Worm (Caenorhabditis elegans): ENCODE measurements around the gene col-166.

col-166 gene

DNA sequence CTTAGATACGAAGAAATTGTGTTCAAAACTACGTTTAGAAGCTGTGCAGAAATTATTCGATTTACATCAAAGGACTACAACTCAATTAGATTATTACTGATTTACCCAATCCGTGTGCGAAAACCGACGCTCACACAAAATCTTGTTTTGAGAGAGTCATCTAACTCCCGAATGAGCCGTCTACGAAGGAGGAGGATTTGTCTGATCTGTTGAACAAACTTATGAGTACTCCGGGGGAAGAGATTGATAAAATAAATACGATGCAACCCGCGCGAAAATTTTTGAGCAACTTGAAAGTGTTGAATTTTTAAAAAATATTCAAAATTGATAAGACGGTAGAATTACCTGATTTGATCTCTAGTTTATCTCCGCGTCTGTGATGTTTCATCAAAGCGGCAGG lies 28.5 kb upstream of the col-166 start:
- TF ChIP-seq gmeb-1 (tag; optimal IDR thresholded peaks at IDR 0.05): no peak
- peak; percentile 1 for TF ChIP-seq sma-9 (GFP tag; optimal IDR thresholded peaks at IDR 0.05)
- no peak for TF ChIP-seq sma-9 (tag; optimal IDR thresholded peaks at IDR 0.05)
- no peak for TF ChIP-seq ceh-16 (tag; optimal IDR thresholded peaks at IDR 0.05)
- peak; percentile 26 for TF ChIP-seq nhr-21 (tag; optimal IDR thresholded peaks at IDR 0.05)

DNA sequence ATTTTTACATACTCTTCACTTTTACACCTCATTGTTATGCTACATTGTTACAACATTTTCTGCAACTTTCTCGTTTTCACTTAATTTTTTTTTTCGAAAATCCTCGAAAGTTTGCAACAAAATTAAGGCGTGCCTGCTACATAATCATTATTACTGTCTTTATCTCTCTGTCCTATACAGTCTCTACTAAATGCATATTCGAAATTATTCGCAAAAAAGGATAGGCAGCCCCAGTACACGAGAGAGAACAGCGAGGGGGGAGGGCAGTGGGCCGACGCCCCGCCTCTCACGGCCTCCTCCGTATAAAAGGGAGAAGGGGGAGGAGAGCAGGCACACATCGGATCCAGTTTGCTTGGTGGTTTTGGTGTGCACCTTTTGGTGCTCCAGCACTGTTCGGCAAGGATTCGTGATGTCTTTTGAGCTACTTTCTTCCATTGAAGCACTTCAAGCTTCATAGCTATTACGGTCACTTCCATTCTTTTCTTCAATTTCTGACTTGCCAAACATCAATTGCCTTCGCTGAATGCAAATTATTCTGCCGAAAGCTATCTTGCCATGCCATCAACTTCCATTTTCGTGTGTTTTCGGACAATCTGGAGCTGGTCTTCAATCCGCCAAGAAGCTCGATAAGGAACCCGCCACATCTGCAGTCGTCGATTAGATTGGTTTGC lies 27.7 kb upstream of the col-166 start:
- TF ChIP-seq nhr-12 (tag; optimal IDR thresholded peaks at IDR 0.05) (no peak), nhr-6 (tag; optimal IDR thresholded peaks at IDR 0.05) (peak; percentile 5), ZK546.5 (tag; optimal IDR thresholded peaks at IDR 0.05) (no peak), ceh-16 (tag; optimal IDR thresholded peaks at IDR 0.05) (no peak), C34F6.9 (tag; optimal IDR thresholded peaks at IDR 0.05) (peak; percentile 54), peb-1 (tag; optimal IDR thresholded peaks at IDR 0.05) (no peak), fos-1 (tag; optimal IDR thresholded peaks at IDR 0.05) (peak; percentile 53), gmeb-1 (tag; optimal IDR thresholded peaks at IDR 0.05) (peak; percentile 21), mdl-1 (tag; optimal IDR thresholded peaks at IDR 0.05) (peak in 1 of 2 experiments; percentile 44), nhr-25 (tag; optimal IDR thresholded peaks at IDR 0.05) (no peak), ztf-1 (GFP tag; conservative IDR thresholded peaks at IDR 0.05) (no peak), dmd-4 (tag; optimal IDR thresholded peaks at IDR 0.05) (no peak), sma-3 (GFP tag; optimal IDR thresholded peaks at IDR 0.05) (peak; percentile 34), mab-5 (tag; optimal IDR thresholded peaks at IDR 0.05) (no peak), sem-4 (tag; optimal IDR thresholded peaks at IDR 0.05) (no peak), mbf-1 (tag; optimal IDR thresholded peaks at IDR 0.05) (no peak), aly-2 (tag; optimal IDR thresholded peaks at IDR 0.05) (no peak), nhr-23 (tag; optimal IDR thresholded peaks at IDR 0.05) (no peak), crh-2 (tag; optimal IDR thresholded peaks at IDR 0.05) (no peak), nhr-11 (tag; optimal IDR thresholded peaks at IDR 0.05) (no peak), nhr-10 (tag; optimal IDR thresholded peaks at IDR 0.05) (no peak), ztf-4 (tag; optimal IDR thresholded peaks at IDR 0.05) (no peak), nhr-129 (tag; optimal IDR thresholded peaks at IDR 0.05) (peak; percentile 37), F13H6.1 (tag; optimal IDR thresholded peaks at IDR 0.05) (peak; percentile 58), ama-1 (optimal IDR thresholded peaks at IDR 0.05) (peak; percentile 98), lin-13 (GFP tag; optimal IDR thresholded peaks at IDR 0.05) (peak; percentile 49), lsy-2 (tag; optimal IDR thresholded peaks at IDR 0.05) (peak in 1 of 2 experiments; percentile 7), lin-11 (tag; optimal IDR thresholded peaks at IDR 0.05) (peak; percentile 30), sma-9 (GFP tag; optimal IDR thresholded peaks at IDR 0.05) (peak; percentile 64), sma-9 (tag; optimal IDR thresholded peaks at IDR 0.05) (no peak), skn-1 (tag; optimal IDR thresholded peaks at IDR 0.05) (no peak), ceh-82 (tag; optimal IDR thresholded peaks at IDR 0.05) (no peak), unc-39 (tag; optimal IDR thresholded peaks at IDR 0.05) (no peak), nhr-21 (tag; optimal IDR thresholded peaks at IDR 0.05) (peak; percentile 20), ztf-11 (tag; optimal IDR thresholded peaks at IDR 0.05) (no peak), lin-39 (tag; optimal IDR thresholded peaks at IDR 0.05) (no peak)

DNA sequence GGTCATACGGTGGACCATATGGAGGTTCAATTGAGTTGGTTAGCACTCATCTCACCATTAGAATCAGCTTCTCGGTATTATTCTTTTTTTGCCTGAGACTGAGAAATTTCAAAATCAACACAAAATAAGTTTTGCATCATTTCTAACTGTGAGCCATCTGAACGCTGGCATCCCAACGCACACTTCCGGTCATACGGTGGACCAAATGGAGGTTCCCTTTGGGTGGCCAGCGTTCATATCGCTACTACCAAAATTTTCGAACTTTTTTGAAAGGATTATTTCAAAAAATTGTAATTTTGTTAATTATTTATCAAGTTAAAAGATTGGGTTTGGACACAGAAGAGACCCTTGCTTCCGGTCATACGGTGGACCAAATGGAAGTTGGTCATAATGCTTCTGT lies 27.1 kb upstream of the col-166 start:
- TF ChIP-seq nhr-129 (tag; optimal IDR thresholded peaks at IDR 0.05) (no peak), nhr-25 (tag; optimal IDR thresholded peaks at IDR 0.05) (peak; percentile 23), gmeb-1 (tag; optimal IDR thresholded peaks at IDR 0.05) (peak; percentile 9), Y55F3AM.14 (GFP tag; optimal IDR thresholded peaks at IDR 0.05) (peak; percentile 31)

DNA sequence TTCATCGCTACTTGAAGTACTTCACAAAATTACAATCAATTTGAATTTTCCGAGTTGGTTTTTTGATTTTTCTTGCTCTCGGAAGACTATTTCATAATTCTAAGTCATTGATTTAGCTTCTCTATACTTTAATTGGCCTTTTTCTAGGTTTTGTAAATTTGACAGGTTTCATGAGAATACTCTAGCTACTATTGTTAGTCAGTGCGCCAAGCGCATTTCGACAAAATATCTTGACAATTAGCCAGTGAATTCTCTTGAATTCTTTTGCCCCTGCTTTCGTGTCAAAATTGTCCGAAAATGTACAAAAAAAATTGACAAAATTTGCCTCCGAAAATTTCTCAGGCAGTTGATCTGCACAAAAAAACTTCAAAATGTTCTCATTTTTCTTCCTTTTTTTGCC lies 26.7 kb upstream of the col-166 start:
- no peak for TF ChIP-seq sma-9 (GFP tag; optimal IDR thresholded peaks at IDR 0.05)
- no peak for TF ChIP-seq sma-9 (tag; optimal IDR thresholded peaks at IDR 0.05)
- TF ChIP-seq ceh-16 (tag; optimal IDR thresholded peaks at IDR 0.05): no peak
- TF ChIP-seq alr-1 (tag; optimal IDR thresholded peaks at IDR 0.05): no peak
- TF ChIP-seq F13H6.1 (tag; optimal IDR thresholded peaks at IDR 0.05): no peak
- TF ChIP-seq ceh-82 (tag; optimal IDR thresholded peaks at IDR 0.05): no peak
- TF ChIP-seq nhr-129 (tag; optimal IDR thresholded peaks at IDR 0.05): peak; percentile 17
- TF ChIP-seq sem-4 (tag; optimal IDR thresholded peaks at IDR 0.05): no peak
- TF ChIP-seq unc-62 (GFP tag; optimal IDR thresholded peaks at IDR 0.05): no peak
- TF ChIP-seq lsy-2 (tag; optimal IDR thresholded peaks at IDR 0.05): no peak
- no peak for TF ChIP-seq elt-1 (tag; optimal IDR thresholded peaks at IDR 0.05)
- TF ChIP-seq zag-1 (tag; optimal IDR thresholded peaks at IDR 0.05): no peak
- TF ChIP-seq snpc-4 (tag; optimal IDR thresholded peaks at IDR 0.05): no peak
- peak; percentile 7 for TF ChIP-seq gmeb-1 (tag; optimal IDR thresholded peaks at IDR 0.05)
- TF ChIP-seq ama-1 (optimal IDR thresholded peaks at IDR 0.05): no peak

Data from whole organism, L2 larva.